Fruit fly (Drosophila melanogaster): ENCODE data around the gene CG34002.

CG34002 gene

dm6 chr3L:17887393-17887792 is 29.1 kb downstream of the CG34002 start, which contains the start of gene CG7402:
Gene CG7402 (plus strand): TSS chr3L:17887705.
- TF ChIP-seq CG4496 (GFP tag; IDR thresholded peaks at IDR 0.05), result peak; percentile 53; the same call in 1 of the 3 replicates
- peak; percentile 62 for TF ChIP-seq EcR (GFP tag; optimal IDR thresholded peaks at IDR 0.05)
- TF ChIP-seq Pif1B (GFP tag; optimal IDR thresholded peaks at IDR 0.05), result no peak

dm6 chr3L:17893660-17894059 is 35.4 kb downstream of the CG34002 start:
- no peak for TF ChIP-seq CG12605 (GFP tag; IDR thresholded peaks at IDR 0.05)
- no peak for TF ChIP-seq CG13204 (GFP tag; optimal IDR thresholded peaks at IDR 0.05)
- no peak for TF ChIP-seq Pif1B (GFP tag; optimal IDR thresholded peaks at IDR 0.05)
- no peak for TF ChIP-seq CG15710 (tag; optimal IDR thresholded peaks at IDR 0.05)
- TF ChIP-seq fd96Ca (GFP tag; IDR thresholded peaks at IDR 0.05), result no peak
- no peak for TF ChIP-seq D1 (tag; optimal IDR thresholded peaks at IDR 0.05)
- TF ChIP-seq Snoo (tag; optimal IDR thresholded peaks at IDR 0.05), result no peak
- TF ChIP-seq gl (tag; optimal IDR thresholded peaks at IDR 0.05), result no peak
- no peak for TF ChIP-seq CG4496 (GFP tag; IDR thresholded peaks at IDR 0.05)
- TF ChIP-seq EcR (GFP tag; optimal IDR thresholded peaks at IDR 0.05), result no peak
- no peak for TF ChIP-seq CG9948 (tag; optimal IDR thresholded peaks at IDR 0.05)
- no peak for TF ChIP-seq CG32121 (GFP tag; IDR thresholded peaks at IDR 0.05)
- no peak for TF ChIP-seq Ets98B (GFP tag; IDR thresholded peaks at IDR 0.05)
- TF ChIP-seq CG8159 (tag; optimal IDR thresholded peaks at IDR 0.05), result no peak
- no peak for TF ChIP-seq CG17806 (tag; optimal IDR thresholded peaks at IDR 0.05)
- TF ChIP-seq CG34367 (tag; optimal IDR thresholded peaks at IDR 0.05), result no peak
- no peak for TF ChIP-seq CG10348 (GFP tag; IDR thresholded peaks at IDR 0.05)
- TF ChIP-seq Pif1A (GFP tag; optimal IDR thresholded peaks at IDR 0.05), result no peak
- TF ChIP-seq rn (GFP tag; IDR thresholded peaks at IDR 0.05), result no peak
- no peak for TF ChIP-seq CG8301 (tag; optimal IDR thresholded peaks at IDR 0.05)

dm6 chr3L:17895815-17896275 is 37.6 kb downstream of the CG34002 start, which contains the start of gene Tsp74F:
Gene Tsp74F (minus strand): TSS chr3L:17895862.
- no peak for TF ChIP-seq CG32121 (GFP tag; IDR thresholded peaks at IDR 0.05)
- TF ChIP-seq EcR (GFP tag; optimal IDR thresholded peaks at IDR 0.05), result peak; percentile 15
- TF ChIP-seq CG4496 (GFP tag; IDR thresholded peaks at IDR 0.05), result 0 out of 3 replicates have a peak, but pooled peaks have one; percentile 35

- TF ChIP-seq CG4496 (GFP tag; IDR thresholded peaks at IDR 0.05) (0 out of 3 replicates have a peak, but pooled peaks have one; percentile 30), D1 (tag; optimal IDR thresholded peaks at IDR 0.05) (peak; percentile 4), CG8301 (tag; optimal IDR thresholded peaks at IDR 0.05) (no peak)
Measured at dm6 chr3L:17898606-17899005, 40.3 kb downstream of the CG34002 start.

- TF ChIP-seq CG8159 (tag; optimal IDR thresholded peaks at IDR 0.05), result no peak
- TF ChIP-seq CG12605 (GFP tag; IDR thresholded peaks at IDR 0.05), result no peak
- TF ChIP-seq CG4496 (GFP tag; IDR thresholded peaks at IDR 0.05), result no peak
- no peak for TF ChIP-seq CG8301 (tag; optimal IDR thresholded peaks at IDR 0.05)
- no peak for TF ChIP-seq Pif1A (GFP tag; optimal IDR thresholded peaks at IDR 0.05)
- no peak for TF ChIP-seq Snoo (tag; optimal IDR thresholded peaks at IDR 0.05)
- no peak for TF ChIP-seq EcR (GFP tag; optimal IDR thresholded peaks at IDR 0.05)
- TF ChIP-seq CG34367 (tag; optimal IDR thresholded peaks at IDR 0.05), result no peak
- TF ChIP-seq CG13204 (GFP tag; optimal IDR thresholded peaks at IDR 0.05), result no peak
- no peak for TF ChIP-seq Ets98B (GFP tag; IDR thresholded peaks at IDR 0.05)
- no peak for TF ChIP-seq D1 (tag; optimal IDR thresholded peaks at IDR 0.05)
- no peak for TF ChIP-seq CG17806 (tag; optimal IDR thresholded peaks at IDR 0.05)
Measured at dm6 chr3L:17902186-17902585, 43.9 kb downstream of the CG34002 start.

- TF ChIP-seq rn (GFP tag; IDR thresholded peaks at IDR 0.05) (no peak), CG10348 (GFP tag; IDR thresholded peaks at IDR 0.05) (no peak), CG14655 (GFP tag; optimal IDR thresholded peaks at IDR 0.05) (no peak), CG34367 (tag; optimal IDR thresholded peaks at IDR 0.05) (no peak), CG9948 (tag; optimal IDR thresholded peaks at IDR 0.05) (no peak), Pif1A (GFP tag; optimal IDR thresholded peaks at IDR 0.05) (no peak), Pif1B (GFP tag; optimal IDR thresholded peaks at IDR 0.05) (no peak), CG12605 (GFP tag; IDR thresholded peaks at IDR 0.05) (no peak), Snoo (tag; optimal IDR thresholded peaks at IDR 0.05) (no peak), CG8159 (tag; optimal IDR thresholded peaks at IDR 0.05) (no peak), D1 (tag; optimal IDR thresholded peaks at IDR 0.05) (no peak), CG8301 (tag; optimal IDR thresholded peaks at IDR 0.05) (no peak), CG32121 (GFP tag; IDR thresholded peaks at IDR 0.05) (no peak), Ets98B (GFP tag; IDR thresholded peaks at IDR 0.05) (no peak), CG17806 (tag; optimal IDR thresholded peaks at IDR 0.05) (no peak), CG13204 (GFP tag; optimal IDR thresholded peaks at IDR 0.05) (no peak), CG15710 (tag; optimal IDR thresholded peaks at IDR 0.05) (no peak), gl (tag; optimal IDR thresholded peaks at IDR 0.05) (no peak), CG4496 (GFP tag; IDR thresholded peaks at IDR 0.05) (no peak)
Measured at dm6 chr3L:17902621-17903020, 44.3 kb downstream of the CG34002 start.

dm6 chr3L:17903813-17904416 is 45.6 kb downstream of the CG34002 start:
- TF ChIP-seq CG32121 (GFP tag; IDR thresholded peaks at IDR 0.05) (no peak), CG17806 (tag; optimal IDR thresholded peaks at IDR 0.05) (no peak), CG9948 (tag; optimal IDR thresholded peaks at IDR 0.05) (no peak), gl (tag; optimal IDR thresholded peaks at IDR 0.05) (no peak), CG14655 (GFP tag; optimal IDR thresholded peaks at IDR 0.05) (no peak), CG4496 (GFP tag; IDR thresholded peaks at IDR 0.05) (no peak), CG13204 (GFP tag; optimal IDR thresholded peaks at IDR 0.05) (no peak), D1 (tag; optimal IDR thresholded peaks at IDR 0.05) (no peak), CG10348 (GFP tag; IDR thresholded peaks at IDR 0.05) (no peak), CG15710 (tag; optimal IDR thresholded peaks at IDR 0.05) (no peak), CG8159 (tag; optimal IDR thresholded peaks at IDR 0.05) (no peak), rn (GFP tag; IDR thresholded peaks at IDR 0.05) (no peak), EcR (GFP tag; optimal IDR thresholded peaks at IDR 0.05) (no peak), Pif1B (GFP tag; optimal IDR thresholded peaks at IDR 0.05) (no peak)
